Fruit fly (Drosophila melanogaster) whole organism: ENCODE data around the gene CG31821.

Source experiments
- CG8478 ChIP-seq: fragments of >200 bp; optimal IDR thresholded peaks from 2 replicates; lab custom pipeline; 2018; ENCODE audit warnings: inconsistent platforms
- Dll ChIP-seq: fragments of >200 bp; optimal IDR thresholded peaks from 2 replicates; lab custom pipeline; 2017
- EcR ChIP-seq, 2 experiments: fragments of >200 bp; optimal IDR thresholded peaks; 2 replicates each; lab custom pipeline; 2017; ENCODE audit warnings: missing biosample characterization in 2 of 2, missing genetic modification characterization in 2 of 2, missing genetic modification reagents in 2 of 2
- pan ChIP-seq: fragments of >200 bp; optimal IDR thresholded peaks from 2 replicates; lab custom pipeline; 2017
- psq ChIP-seq: fragments of >200 bp; optimal IDR thresholded peaks from 2 replicates; lab custom pipeline; 2017

DNA sequence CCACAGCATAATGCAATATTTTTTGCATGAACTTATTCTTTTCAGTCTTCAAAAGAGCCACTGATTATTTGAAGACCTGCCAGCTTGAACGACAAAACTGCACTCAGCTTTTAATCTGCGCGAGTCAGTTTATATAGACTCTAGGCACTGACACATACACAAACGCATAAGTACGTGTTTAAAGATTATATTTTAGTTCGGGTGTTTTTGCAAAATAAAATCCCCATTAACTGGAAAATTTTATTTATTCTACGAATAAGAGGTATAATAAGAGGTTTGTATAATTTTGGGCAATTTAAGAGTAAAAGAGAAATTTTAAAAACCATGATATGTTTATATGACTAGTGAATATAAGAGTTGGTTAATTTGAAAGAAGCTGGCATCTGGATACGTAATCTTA lies 8.5 kb downstream of the CG31821 start, which contains the start of gene Tep1:
- no peak for TF ChIP-seq Dll (lab: Kevin White, UChicago)
- TF ChIP-seq pan (lab: Kevin White, UChicago), result no peak
- TF ChIP-seq psq, result no peak
- TF ChIP-seq CG8478 (lab: Kevin White, UChicago), result no peak
- TF ChIP-seq EcR (GFP tag; optimal IDR thresholded peaks at IDR 0.05; lab: Kevin White, UChicago), result no peak
